Fruit fly (Drosophila melanogaster) whole organism, embryonic: ENCODE results near the gene Mec2.

Source experiments
- Abd-B ChIP-seq: fragments of 200-800 bp; sonication (Bioruptor generic); optimal IDR thresholded peaks from 2 replicates; lab custom pipeline; 2018; ENCODE audit warnings: missing biosample characterization, mild to moderate bottlenecking, missing genetic modification characterization, moderate library complexity
- Bgb ChIP-seq: fragments of 200-800 bp; sonication (Bioruptor generic); IDR thresholded peaks from 2 replicates; pipeline ENCODE4 v1.3.6; 2022; ENCODE audit warnings: missing biosample characterization, missing genetic modification characterization; ENCODE audit not compliant: partially characterized antibody
- Blimp-1 ChIP-seq: fragments of 200-800 bp; sonication (Bioruptor generic); optimal IDR thresholded peaks from 3 replicates; lab custom pipeline; 2018; ENCODE audit warnings: missing biosample characterization, missing genetic modification characterization, mild to moderate bottlenecking, moderate library complexity, missing genetic modification reagents
- CG12659 ChIP-seq: fragments of 200-800 bp; sonication (Bioruptor generic); optimal IDR thresholded peaks from 3 replicates; lab custom pipeline; 2017; ENCODE audit warnings: mild to moderate bottlenecking, missing biosample characterization, missing genetic modification reagents, missing genetic modification characterization
- CG13894 ChIP-seq: fragments of 200-800 bp; sonication (Bioruptor generic); optimal IDR thresholded peaks from 3 replicates; lab custom pipeline; 2018; ENCODE audit warnings: missing biosample characterization, mild to moderate bottlenecking, missing genetic modification characterization, moderate library complexity
- CG15011 ChIP-seq: fragments of 200-800 bp; sonication (Bioruptor generic); optimal IDR thresholded peaks from 3 replicates; lab custom pipeline; 2018; ENCODE audit warnings: missing biosample characterization, mild to moderate bottlenecking, missing genetic modification characterization
- CG15696 ChIP-seq: fragments of 200-800 bp; sonication (Bioruptor generic); optimal IDR thresholded peaks from 2 replicates; lab custom pipeline; 2019; ENCODE audit warnings: missing biosample characterization, mild to moderate bottlenecking, missing genetic modification characterization, moderate library complexity
- CG16863 ChIP-seq: fragments of 200-800 bp; sonication (Bioruptor generic); optimal IDR thresholded peaks from 3 replicates; lab custom pipeline; 2016; ENCODE audit warnings: missing biosample characterization, missing genetic modification characterization
- CG17829 ChIP-seq: fragments of 200-800 bp; optimal IDR thresholded peaks from 2 replicates; lab custom pipeline; 2019; ENCODE audit warnings: missing biosample characterization, mild to moderate bottlenecking, missing genetic modification characterization, moderate library complexity
- CG2712 ChIP-seq: fragments of 200-800 bp; optimal IDR thresholded peaks from 3 replicates; lab custom pipeline; 2019; ENCODE audit warnings: missing biosample characterization, mild to moderate bottlenecking, missing genetic modification characterization, moderate library complexity
- CG32772 ChIP-seq: fragments of 200-800 bp; sonication (Bioruptor generic); IDR thresholded peaks from 2 replicates; pipeline ENCODE4 v1.3.6; 2022; ENCODE audit warnings: missing biosample characterization, missing genetic modification characterization
- CG3281 ChIP-seq: fragments of 200-800 bp; sonication (Bioruptor generic); optimal IDR thresholded peaks from 3 replicates; lab custom pipeline; 2017; ENCODE audit warnings: missing biosample characterization, mild to moderate bottlenecking, missing genetic modification characterization
- CG34224 ChIP-seq: fragments of 200-800 bp; sonication (Bioruptor generic); IDR thresholded peaks from 3 replicates; pipeline ENCODE4 v1.3.6; 2022; ENCODE audit warnings: missing biosample characterization, missing genetic modification characterization; ENCODE audit not compliant: partially characterized antibody
- CG3726 ChIP-seq: fragments of 200-800 bp; sonication (Bioruptor generic); IDR thresholded peaks from 3 replicates; pipeline ENCODE4, ENCODE4 v1.3.6; 2022; ENCODE audit warnings: missing biosample characterization, missing genetic modification characterization
- CG4854 ChIP-seq: fragments of 200-800 bp; sonication (Bioruptor generic); optimal IDR thresholded peaks from 2 replicates; lab custom pipeline; 2016; ENCODE audit warnings: missing biosample characterization, missing genetic modification characterization, inconsistent platforms
- CG7839 ChIP-seq: fragments of 200-800 bp; sonication (Bioruptor generic); optimal IDR thresholded peaks from 3 replicates; lab custom pipeline; 2018; ENCODE audit warnings: missing biosample characterization, mild to moderate bottlenecking, missing genetic modification characterization, moderate library complexity
- CG8388 ChIP-seq: fragments of 200-800 bp; sonication (Bioruptor generic); optimal IDR thresholded peaks from 2 replicates; lab custom pipeline; 2019; ENCODE audit warnings: missing biosample characterization, mild to moderate bottlenecking, missing genetic modification characterization, moderate library complexity
- CG8765 ChIP-seq: fragments of 200-800 bp; sonication (Bioruptor generic); IDR thresholded peaks from 2 replicates; pipeline ENCODE4 v1.3.6; 2022; ENCODE audit warnings: missing biosample characterization, missing genetic modification characterization
- CG9797 ChIP-seq: fragments of 200-800 bp; sonication (Bioruptor generic); optimal IDR thresholded peaks from 3 replicates; lab custom pipeline; 2018; ENCODE audit warnings: missing biosample characterization, mild to moderate bottlenecking, missing genetic modification characterization
- CG9817 ChIP-seq: fragments of 200-800 bp; sonication (Bioruptor generic); optimal IDR thresholded peaks from 2 replicates; lab custom pipeline; 2018; ENCODE audit warnings: missing biosample characterization, mild to moderate bottlenecking, missing genetic modification characterization, moderate library complexity
- CTCF ChIP-seq: fragments of 200-800 bp; sonication (Bioruptor generic); optimal IDR thresholded peaks from 2 replicates; lab custom pipeline; 2017; ENCODE audit warnings: missing biosample characterization, mild to moderate bottlenecking, missing genetic modification characterization, moderate library complexity
- D19A ChIP-seq: fragments of 200-800 bp; optimal IDR thresholded peaks from 3 replicates; lab custom pipeline; 2019; ENCODE audit warnings: missing biosample characterization, mild to moderate bottlenecking, missing genetic modification characterization, moderate library complexity
- Dad ChIP-seq: fragments of 200-800 bp; sonication (Bioruptor generic); optimal IDR thresholded peaks from 3 replicates; lab custom pipeline; 2016; ENCODE audit warnings: missing biosample characterization, missing genetic modification characterization
- Dll ChIP-seq: fragments of 200-800 bp; sonication (Bioruptor generic); IDR thresholded peaks from 4 replicates; pipeline ENCODE4 v1.3.6; 2022; ENCODE audit warnings: missing biosample characterization, missing genetic modification characterization; ENCODE audit not compliant: partially characterized antibody
- Fer3 ChIP-seq: fragments of 200-800 bp; sonication (Bioruptor generic); optimal IDR thresholded peaks from 2 replicates; lab custom pipeline; 2018; ENCODE audit warnings: missing biosample characterization, mild to moderate bottlenecking, missing genetic modification characterization, moderate library complexity
- H2.0 ChIP-seq: fragments of 200-800 bp; sonication (Bioruptor generic); IDR thresholded peaks from 2 replicates; pipeline ENCODE4 v1.3.6; 2022; ENCODE audit warnings: missing biosample characterization, missing genetic modification characterization
- HLH54F ChIP-seq: fragments of 200-800 bp; sonication (Bioruptor generic); optimal IDR thresholded peaks from 3 replicates; lab custom pipeline; 2016; ENCODE audit warnings: missing biosample characterization, missing genetic modification characterization
- Hr51 ChIP-seq, 2 experiments: fragments of 200-800 bp; sonication (Bioruptor generic); optimal IDR thresholded peaks; 2 replicates in 1 of 2; 3 replicates in 1 of 2; lab custom pipeline; 2016 to 2018; ENCODE audit warnings: missing biosample characterization in 2 of 2, missing genetic modification characterization in 2 of 2, mild to moderate bottlenecking in 1 of 2, moderate library complexity in 1 of 2
- Med ChIP-seq: fragments of 200-800 bp; sonication (Bioruptor generic); peaks from one replicate; lab custom pipeline; 2016; ENCODE audit warnings: missing biosample characterization, missing genetic modification characterization, mild to moderate bottlenecking, inconsistent platforms, moderate library complexity
- Pdp1 ChIP-seq, 2 experiments: fragments of 200-800 bp; sonication (Bioruptor generic); optimal IDR thresholded peaks; 3 replicates each; lab custom pipeline; 2016; ENCODE audit warnings: missing biosample characterization in 2 of 2, missing genetic modification characterization in 2 of 2, mild to moderate bottlenecking in 1 of 2, moderate library complexity in 1 of 2
- Sin3A ChIP-seq: fragments of >200 bp; optimal IDR thresholded peaks from 2 replicates; lab custom pipeline; 2018
- Ssrp ChIP-seq: fragments of 200-800 bp; sonication (Bioruptor generic); optimal IDR thresholded peaks from 2 replicates; lab custom pipeline; 2018; ENCODE audit warnings: missing biosample characterization, mild to moderate bottlenecking, missing genetic modification characterization, moderate library complexity
- Usf ChIP-seq: fragments of 200-800 bp; sonication (Bioruptor generic); optimal IDR thresholded peaks from 2 replicates; lab custom pipeline; 2017; ENCODE audit warnings: missing genotype, missing biosample characterization, missing genetic modification characterization
- Vsx1 ChIP-seq: fragments of 200-800 bp; sonication (Bioruptor generic); optimal IDR thresholded peaks from 2 replicates; lab custom pipeline; 2017; ENCODE audit warnings: missing biosample characterization, mild to moderate bottlenecking, missing genetic modification characterization, missing genetic modification reagents
- amos ChIP-seq: fragments of 200-800 bp; sonication (Bioruptor generic); IDR thresholded peaks from 2 replicates; pipeline ENCODE4 v1.3.6; 2022; ENCODE audit warnings: missing biosample characterization, missing genetic modification characterization; ENCODE audit not compliant: partially characterized antibody
- ash1 ChIP-seq: fragments of 200-800 bp; sonication (Bioruptor generic); optimal IDR thresholded peaks from 2 replicates; lab custom pipeline; 2018; ENCODE audit warnings: missing biosample characterization, mild to moderate bottlenecking, missing genetic modification characterization
- bcd ChIP-seq: fragments of 200-800 bp; sonication (Bioruptor generic); optimal IDR thresholded peaks from 2 replicates; lab custom pipeline; 2017; ENCODE audit warnings: missing biosample characterization, mild to moderate bottlenecking, missing genetic modification characterization
- croc ChIP-seq: fragments of 200-800 bp; sonication (Bioruptor generic); conservative IDR thresholded peaks from 3 replicates; pipeline ENCODE4 v1.3.6; 2022; ENCODE audit warnings: missing biosample characterization, missing genetic modification characterization
- disco-r ChIP-seq: fragments of 200-800 bp; sonication (Bioruptor generic); optimal IDR thresholded peaks from 2 replicates; lab custom pipeline; 2016; ENCODE audit warnings: missing biosample characterization, missing genetic modification characterization
- h ChIP-seq: fragments of >200 bp; optimal IDR thresholded peaks from 2 replicates; lab custom pipeline; 2017
- her ChIP-seq: fragments of 200-800 bp; sonication (Bioruptor generic); optimal IDR thresholded peaks from 2 replicates; lab custom pipeline; 2016; ENCODE audit warnings: missing biosample characterization, missing genetic modification characterization
- kni ChIP-seq: fragments of 200-800 bp; sonication (Bioruptor generic); optimal IDR thresholded peaks from 3 replicates; lab custom pipeline; 2017; ENCODE audit warnings: mild to moderate bottlenecking, missing biosample characterization, missing genetic modification reagents, missing genetic modification characterization
- p53 ChIP-seq: fragments of 200-800 bp; sonication (Bioruptor generic); optimal IDR thresholded peaks from 2 replicates; lab custom pipeline; 2016; ENCODE audit warnings: missing biosample characterization, missing genetic modification characterization
- pum ChIP-seq: fragments of 200-800 bp; sonication (Bioruptor generic); optimal IDR thresholded peaks from 2 replicates; lab custom pipeline; 2016; ENCODE audit warnings: missing biosample characterization, missing genetic modification characterization
- ranshi ChIP-seq: fragments of 200-800 bp; sonication (Bioruptor generic); IDR thresholded peaks from 2 replicates; pipeline ENCODE4 v1.3.6; 2022; ENCODE audit warnings: missing biosample characterization, missing genetic modification characterization
- sens-2 ChIP-seq: fragments of 200-800 bp; sonication (Bioruptor generic); IDR thresholded peaks from 2 replicates; pipeline ENCODE4 v1.3.6; 2022; ENCODE audit warnings: missing biosample characterization, missing genetic modification characterization
- ssp ChIP-seq: fragments of 200-800 bp; sonication (Bioruptor generic); IDR thresholded peaks from 2 replicates; pipeline ENCODE4 v1.3.6; 2022; ENCODE audit warnings: missing biosample characterization, missing genetic modification characterization
- tap ChIP-seq: fragments of 200-800 bp; optimal IDR thresholded peaks from 3 replicates; lab custom pipeline; 2019; ENCODE audit warnings: missing biosample characterization, mild to moderate bottlenecking, missing genetic modification characterization, moderate library complexity
- trem ChIP-seq: fragments of 200-800 bp; optimal IDR thresholded peaks from 3 replicates; lab custom pipeline; 2019; ENCODE audit warnings: missing biosample characterization, mild to moderate bottlenecking, missing genetic modification characterization, moderate library complexity
- unpg ChIP-seq: fragments of 200-800 bp; sonication (Bioruptor generic); optimal IDR thresholded peaks from 3 replicates; lab custom pipeline; 2018; ENCODE audit warnings: missing biosample characterization, mild to moderate bottlenecking, missing genetic modification characterization, moderate library complexity
- zen ChIP-seq: fragments of 200-800 bp; sonication (Bioruptor generic); optimal IDR thresholded peaks from 3 replicates; lab custom pipeline; 2018; ENCODE audit warnings: missing biosample characterization, mild to moderate bottlenecking, missing genetic modification characterization, moderate library complexity
- zfh1 ChIP-seq: fragments of 200-800 bp; sonication (Bioruptor generic); IDR thresholded peaks from 3 replicates; pipeline ENCODE4 v1.3.6; 2022; ENCODE audit warnings: missing biosample characterization, missing genetic modification characterization

Mec2 gene

DNA sequence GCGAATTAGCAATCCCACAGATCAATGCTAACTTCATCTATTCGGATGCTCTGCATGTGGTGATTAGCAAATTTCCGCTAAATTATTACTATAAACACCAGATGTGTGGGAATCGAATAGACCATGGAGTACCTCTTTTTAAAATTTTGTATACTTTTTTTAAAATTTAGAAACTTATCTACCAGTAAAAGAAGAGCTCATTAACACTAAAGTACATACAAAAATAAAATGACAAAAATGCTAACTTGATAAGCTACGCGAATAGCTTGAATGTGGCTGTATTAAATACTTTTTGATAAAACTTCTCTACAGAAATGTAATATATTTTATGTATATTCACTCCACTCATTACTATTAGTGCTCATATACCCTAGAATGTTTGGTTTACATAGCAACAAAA is 13.7 kb upstream of the Mec2 start (continued):
- no peak for TF ChIP-seq zen
- TF ChIP-seq Hr51 (GFP tag; optimal IDR thresholded peaks at IDR 0.05; lab: Kevin White, UChicago): peak in 1 of 2 experiments; percentile 40
- TF ChIP-seq Usf (GFP tag; lab: Kevin White, UChicago): no peak
- TF ChIP-seq CG2712 (tag; lab: Kevin White, UChicago): no peak
- TF ChIP-seq CG3726 (GFP tag; lab: Robert Waterston, UW): no peak
- no peak for TF ChIP-seq p53 (GFP tag; lab: Kevin White, UChicago)
- TF ChIP-seq Ssrp (tag; lab: Kevin White, UChicago): no peak
- no peak for TF ChIP-seq Vsx1 (GFP tag; lab: Kevin White, UChicago)
- TF ChIP-seq pum: no peak
- no peak for TF ChIP-seq CTCF
- TF ChIP-seq croc: no peak
- TF ChIP-seq CG34224 (GFP tag; lab: Robert Waterston, UW): no peak
- no peak for TF ChIP-seq CG4854 (GFP tag; lab: Kevin White, UChicago)
- TF ChIP-seq Bgb (GFP tag; lab: Robert Waterston, UW): no peak
- peak; percentile 2 for TF ChIP-seq CG12659
- no peak for TF ChIP-seq Fer3
- TF ChIP-seq bcd (GFP tag; lab: Kevin White, UChicago): no peak
- TF ChIP-seq ranshi (GFP tag; lab: Robert Waterston, UW): no peak
- TF ChIP-seq CG8765 (GFP tag; lab: Robert Waterston, UW): no peak
- TF ChIP-seq CG32772: no peak
- TF ChIP-seq HLH54F (GFP tag; lab: Kevin White, UChicago): no peak
- TF ChIP-seq Pdp1 (GFP tag; optimal IDR thresholded peaks at IDR 0.05; lab: Kevin White, UChicago): no peak
- no peak for TF ChIP-seq CG15696
- no peak for TF ChIP-seq sens-2 (GFP tag; lab: Robert Waterston, UW)
- TF ChIP-seq H2.0: no peak
- no peak for TF ChIP-seq CG9797 (GFP tag; lab: Kevin White, UChicago)
- peak; percentile 19 for TF ChIP-seq unpg (GFP tag; lab: Kevin White, UChicago)
- TF ChIP-seq disco-r (GFP tag; lab: Kevin White, UChicago): no peak
- no peak for TF ChIP-seq tap (tag; lab: Kevin White, UChicago)
- peak; percentile 59 for TF ChIP-seq Med (GFP tag; lab: Kevin White, UChicago)
- peak; percentile 43 for TF ChIP-seq CG7839
- TF ChIP-seq CG9817 (tag; lab: Kevin White, UChicago): peak; percentile 4
- no peak for TF ChIP-seq trem (tag; lab: Kevin White, UChicago)
- TF ChIP-seq amos: no peak
- no peak for TF ChIP-seq her (GFP tag; lab: Kevin White, UChicago)

dm6 chrX:19174850-19175571 is 12.8 kb upstream of the Mec2 start, which contains the start of gene CG33939:
CG33939 (minus strand) TSS chrX:19174900.
- TF ChIP-seq Dll (GFP tag; lab: Robert Waterston, UW) (0 out of 4 replicates have a peak, but pooled peaks have one; percentile 14), CG17829 (no peak), kni (GFP tag; lab: Kevin White, UChicago) (no peak), CG3281 (no peak), D19A (no peak), ash1 (GFP tag; lab: Kevin White, UChicago) (no peak), CG13894 (peak; percentile 92), Blimp-1 (no peak), pum (no peak), CG8388 (GFP tag; lab: Kevin White, UChicago) (no peak), Abd-B (no peak), h (lab: Kevin White, UChicago) (no peak), Ssrp (tag; lab: Kevin White, UChicago) (no peak), ssp (GFP tag; lab: Robert Waterston, UW) (no peak), zfh1 (GFP tag; lab: Robert Waterston, UW) (no peak), CG15011 (GFP tag; lab: Kevin White, UChicago) (no peak), Dad (GFP tag; lab: Kevin White, UChicago) (no peak), Sin3A (lab: Kevin White, UChicago) (no peak), CG16863 (no peak)
